Worm (Caenorhabditis elegans) whole organism, late embryonic: ENCODE measurements around the gene srh-146.

Experiments
- ama-1 ChIP-seq: fragments of 150-350 bp; optimal IDR thresholded peaks from 2 replicates; lab custom pipeline; 2014
- ceh-6 ChIP-seq: fragments of 200-800 bp; sonication (Bioruptor generic); optimal IDR thresholded peaks from 2 replicates; lab custom pipeline; 2018; ENCODE audit warnings: mild to moderate bottlenecking, missing genetic modification characterization, missing compliant biosample characterization
- dve-1 ChIP-seq: sonication (generic microtip); optimal IDR thresholded peaks from 2 replicates; lab custom pipeline; 2017; ENCODE audit warnings: antibody characterized with exemption, mild to moderate bottlenecking, missing genetic modification characterization, missing compliant biosample characterization
- elt-2 ChIP-seq: sonication (generic microtip); optimal IDR thresholded peaks from 2 replicates; lab custom pipeline; 2016; ENCODE audit warnings: missing genetic modification reagents, missing genetic modification characterization, missing compliant biosample characterization
- fax-1 ChIP-seq: sonication (generic microtip); optimal IDR thresholded peaks from 2 replicates; lab custom pipeline; 2016; ENCODE audit warnings: missing genotype, missing genetic modification characterization, missing compliant biosample characterization
- fkh-10 ChIP-seq: fragments of 150-350 bp; optimal IDR thresholded peaks from 2 replicates; lab custom pipeline; 2014; ENCODE audit warnings: missing biosample characterization, missing genetic modification reagents, missing genetic modification characterization
- hlh-15 ChIP-seq: sonication (generic microtip); optimal IDR thresholded peaks from 2 replicates; lab custom pipeline; 2016; ENCODE audit warnings: missing genetic modification characterization, missing compliant biosample characterization
- nfya-1 ChIP-seq: sonication (generic microtip); optimal IDR thresholded peaks from 2 replicates; lab custom pipeline; 2017; ENCODE audit warnings: missing genetic modification characterization, mild to moderate bottlenecking, missing compliant biosample characterization, antibody characterized with exemption, moderate library complexity
- nhr-232 ChIP-seq: sonication (generic microtip); optimal IDR thresholded peaks from 2 replicates; lab custom pipeline; 2016; ENCODE audit warnings: missing genetic modification characterization, missing compliant biosample characterization
- pha-2 ChIP-seq: sonication (generic microtip); optimal IDR thresholded peaks from 2 replicates; lab custom pipeline; 2017; ENCODE audit warnings: mild to moderate bottlenecking, missing genetic modification characterization, missing compliant biosample characterization
- rnt-1 ChIP-seq: sonication (generic microtip); optimal IDR thresholded peaks from 2 replicates; lab custom pipeline; 2016; ENCODE audit warnings: missing genetic modification characterization, missing compliant biosample characterization
- sdc-2 ChIP-seq: sonication (generic microtip); optimal IDR thresholded peaks from 2 replicates; lab custom pipeline; 2016; ENCODE audit warnings: missing genotype, missing genetic modification characterization, missing compliant biosample characterization
- unc-55 ChIP-seq: sonication (generic microtip); optimal IDR thresholded peaks from 2 replicates; lab custom pipeline; 2017; ENCODE audit warnings: missing biosample characterization, missing genetic modification reagents, missing genetic modification characterization

DNA sequence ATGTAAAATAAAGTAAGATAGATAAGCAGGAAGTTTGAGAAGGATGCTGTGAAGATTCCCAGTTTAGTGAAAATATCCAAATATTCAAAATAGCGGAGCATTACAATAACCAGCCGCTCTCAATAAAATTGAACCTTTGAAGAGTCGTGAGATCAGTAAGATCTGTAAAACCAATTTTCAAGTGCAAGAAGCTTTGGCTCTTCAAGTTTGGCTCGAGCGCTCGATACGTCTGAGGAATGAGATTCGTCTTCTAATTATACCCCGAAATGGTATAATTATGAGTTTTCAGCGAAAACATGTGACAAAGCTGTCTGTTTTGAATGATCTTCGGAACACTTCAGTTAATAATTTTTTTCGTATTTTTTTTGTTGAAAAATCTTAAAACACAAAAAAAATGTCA is 14.2 kb upstream of the srh-146 start, which contains the start of gene str-46:
- TF ChIP-seq nfya-1 (tag; lab: Kevin White, UChicago): no peak
- TF ChIP-seq rnt-1 (tag; lab: Kevin White, UChicago): no peak
- TF ChIP-seq ama-1 (lab: Kevin White, UChicago): no peak
- no peak for TF ChIP-seq sdc-2 (tag; lab: Kevin White, UChicago)
- no peak for TF ChIP-seq hlh-15 (tag; lab: Kevin White, UChicago)
- TF ChIP-seq nhr-232 (tag; lab: Kevin White, UChicago): no peak
- no peak for TF ChIP-seq fkh-10 (GFP tag; lab: Kevin White, UChicago)
- no peak for TF ChIP-seq fax-1
- TF ChIP-seq dve-1 (tag; lab: Kevin White, UChicago): no peak
- no peak for TF ChIP-seq pha-2 (tag; lab: Kevin White, UChicago)
- TF ChIP-seq ceh-6 (GFP tag; lab: Kevin White, UChicago): no peak
- TF ChIP-seq elt-2 (tag; lab: Kevin White, UChicago): no peak
- TF ChIP-seq unc-55 (GFP tag; lab: Kevin White, UChicago): no peak
